Fruit fly (Drosophila melanogaster) whole organism, embryonic: ENCODE data around the gene bol.

Experiments used
- ATbp ChIP-seq: fragments of 200-800 bp; sonication (Bioruptor generic); optimal IDR thresholded peaks from 2 replicates; lab custom pipeline; 2017; ENCODE audit warnings: missing biosample characterization, mild to moderate bottlenecking, missing genetic modification characterization, missing genetic modification reagents
- Adf1 ChIP-seq: fragments of 200-800 bp; sonication (Bioruptor generic); IDR thresholded peaks from 2 replicates; pipeline ENCODE4 v1.3.6; 2022; ENCODE audit warnings: missing biosample characterization, missing genetic modification characterization
- Blimp-1 ChIP-seq: fragments of 200-800 bp; sonication (Bioruptor generic); optimal IDR thresholded peaks from 3 replicates; lab custom pipeline; 2018; ENCODE audit warnings: missing biosample characterization, missing genetic modification characterization, mild to moderate bottlenecking, moderate library complexity, missing genetic modification reagents
- CG11560 ChIP-seq: fragments of 200-800 bp; sonication (Bioruptor generic); IDR thresholded peaks from 3 replicates; pipeline ENCODE4 v1.3.6; 2022; ENCODE audit warnings: missing biosample characterization, missing genetic modification characterization
- CG11695 ChIP-seq: fragments of 200-800 bp; sonication (Bioruptor generic); IDR thresholded peaks from 3 replicates; pipeline ENCODE4 v1.3.6; 2022; ENCODE audit warnings: missing biosample characterization, missing genetic modification characterization
- CG11696 ChIP-seq: fragments of 200-800 bp; sonication (Bioruptor generic); IDR thresholded peaks from 2 replicates; pipeline ENCODE4 v1.3.6; 2022; ENCODE audit warnings: missing biosample characterization, missing genetic modification characterization
- CG12104 ChIP-seq: fragments of 200-800 bp; sonication (Bioruptor generic); optimal IDR thresholded peaks from 3 replicates; lab custom pipeline; 2016; ENCODE audit warnings: missing biosample characterization, missing genetic modification characterization
- CG12659 ChIP-seq: fragments of 200-800 bp; sonication (Bioruptor generic); optimal IDR thresholded peaks from 3 replicates; lab custom pipeline; 2017; ENCODE audit warnings: mild to moderate bottlenecking, missing biosample characterization, missing genetic modification reagents, missing genetic modification characterization
- CG13123 ChIP-seq: fragments of 200-800 bp; sonication (Bioruptor generic); optimal IDR thresholded peaks from 2 replicates; lab custom pipeline; 2016; ENCODE audit warnings: missing biosample characterization, missing genetic modification characterization
- CG14710 ChIP-seq: fragments of 200-800 bp; sonication (Bioruptor generic); optimal IDR thresholded peaks from 3 replicates; lab custom pipeline; 2019; ENCODE audit warnings: missing biosample characterization, mild to moderate bottlenecking, missing genetic modification characterization, moderate library complexity
- CG15011 ChIP-seq: fragments of 200-800 bp; sonication (Bioruptor generic); optimal IDR thresholded peaks from 3 replicates; lab custom pipeline; 2018; ENCODE audit warnings: missing biosample characterization, mild to moderate bottlenecking, missing genetic modification characterization
- CG15514 ChIP-seq: fragments of 200-800 bp; sonication (Bioruptor generic); optimal IDR thresholded peaks from 3 replicates; lab custom pipeline; 2017; ENCODE audit warnings: missing biosample characterization, missing genetic modification characterization, mild to moderate bottlenecking, moderate library complexity, missing genetic modification reagents
- CG15696 ChIP-seq: fragments of 200-800 bp; sonication (Bioruptor generic); optimal IDR thresholded peaks from 2 replicates; lab custom pipeline; 2019; ENCODE audit warnings: missing biosample characterization, mild to moderate bottlenecking, missing genetic modification characterization, moderate library complexity
- CG1603 ChIP-seq: fragments of 200-800 bp; sonication (Bioruptor generic); optimal IDR thresholded peaks from 2 replicates; lab custom pipeline; 2019; ENCODE audit warnings: missing biosample characterization, mild to moderate bottlenecking, missing genetic modification characterization, moderate library complexity
- CG18011 ChIP-seq: fragments of 200-800 bp; sonication (Bioruptor generic); optimal IDR thresholded peaks from 2 replicates; lab custom pipeline; 2017; ENCODE audit warnings: missing biosample characterization, missing genetic modification characterization, mild to moderate bottlenecking, moderate library complexity, missing genotype
- CG18764 ChIP-seq: fragments of 200-800 bp; sonication (Bioruptor generic); optimal IDR thresholded peaks from 3 replicates; lab custom pipeline; 2016; ENCODE audit warnings: missing biosample characterization, missing genetic modification characterization
- CG3163 ChIP-seq: fragments of 200-800 bp; sonication (Bioruptor generic); optimal IDR thresholded peaks from 3 replicates; lab custom pipeline; 2016; ENCODE audit warnings: missing biosample characterization, missing genetic modification characterization
- CG4617 ChIP-seq: fragments of 200-800 bp; sonication (Bioruptor generic); optimal IDR thresholded peaks from 3 replicates; lab custom pipeline; 2016; ENCODE audit warnings: missing biosample characterization, missing genetic modification characterization, borderline replicate concordance
- CG6654 ChIP-seq: fragments of 200-800 bp; sonication (Bioruptor generic); optimal IDR thresholded peaks from 2 replicates; lab custom pipeline; 2017; ENCODE audit warnings: missing biosample characterization, mild to moderate bottlenecking, missing genetic modification characterization
- CG6791 ChIP-seq: fragments of 200-800 bp; sonication (Bioruptor generic); IDR thresholded peaks from 3 replicates; pipeline ENCODE4 v1.3.6; 2022; ENCODE audit warnings: missing biosample characterization, missing genetic modification characterization; ENCODE audit not compliant: partially characterized antibody
- CG8359 ChIP-seq: fragments of 200-800 bp; sonication (Bioruptor generic); optimal IDR thresholded peaks from 2 replicates; lab custom pipeline; 2017; ENCODE audit warnings: missing biosample characterization, mild to moderate bottlenecking, missing genetic modification characterization, borderline replicate concordance
- CG8924 ChIP-seq: fragments of 200-800 bp; optimal IDR thresholded peaks from 3 replicates; lab custom pipeline; 2019; ENCODE audit warnings: missing biosample characterization, mild to moderate bottlenecking, missing genetic modification characterization, moderate library complexity
- CrebB ChIP-seq: fragments of 200-800 bp; sonication (Bioruptor generic); optimal IDR thresholded peaks from 3 replicates; lab custom pipeline; 2018; ENCODE audit warnings: missing biosample characterization, mild to moderate bottlenecking, missing genetic modification characterization
- D19B ChIP-seq: fragments of 200-800 bp; sonication (Bioruptor generic); optimal IDR thresholded peaks from 2 replicates; lab custom pipeline; 2017; ENCODE audit warnings: missing biosample characterization, mild to moderate bottlenecking, missing genetic modification characterization
- Dp ChIP-seq: fragments of 200-800 bp; sonication (Bioruptor generic); optimal IDR thresholded peaks from 2 replicates; lab custom pipeline; 2018; ENCODE audit warnings: missing biosample characterization, mild to moderate bottlenecking, missing genetic modification characterization, moderate library complexity
- E2f1 ChIP-seq: fragments of 200-800 bp; sonication (Bioruptor generic); IDR thresholded peaks from 2 replicates; pipeline ENCODE4 v1.3.6; 2022; ENCODE audit warnings: missing biosample characterization, missing genetic modification characterization
- Ets65A ChIP-seq: fragments of 200-800 bp; sonication (Bioruptor generic); peaks from one replicate; lab custom pipeline; 2016; ENCODE audit warnings: missing biosample characterization, missing genetic modification characterization
- Fer3 ChIP-seq: fragments of 200-800 bp; sonication (Bioruptor generic); optimal IDR thresholded peaks from 2 replicates; lab custom pipeline; 2018; ENCODE audit warnings: missing biosample characterization, mild to moderate bottlenecking, missing genetic modification characterization, moderate library complexity
- MBD-R2 ChIP-seq: fragments of 200-800 bp; sonication (Bioruptor generic); IDR thresholded peaks from 2 replicates; pipeline ENCODE4 v1.3.6; 2022; ENCODE audit warnings: missing biosample characterization, missing genetic modification characterization
- Med ChIP-seq: fragments of 200-800 bp; sonication (Bioruptor generic); peaks from one replicate; lab custom pipeline; 2016; ENCODE audit warnings: missing biosample characterization, missing genetic modification characterization, mild to moderate bottlenecking, inconsistent platforms, moderate library complexity
- Opbp ChIP-seq: fragments of 200-800 bp; sonication (Bioruptor generic); IDR thresholded peaks from 3 replicates; pipeline ENCODE4 v1.3.6; 2022; ENCODE audit warnings: missing biosample characterization, missing genetic modification characterization; ENCODE audit not compliant: partially characterized antibody
- Sox100B ChIP-seq: fragments of 200-800 bp; sonication (Bioruptor generic); optimal IDR thresholded peaks from 3 replicates; lab custom pipeline; 2018; ENCODE audit warnings: missing biosample characterization, mild to moderate bottlenecking, missing genetic modification characterization
- Sox102F ChIP-seq: fragments of 200-800 bp; sonication (Bioruptor generic); optimal IDR thresholded peaks from 2 replicates; lab custom pipeline; 2018; ENCODE audit warnings: missing biosample characterization, mild to moderate bottlenecking, missing genetic modification characterization, moderate library complexity
- Sry-β ChIP-seq: fragments of 200-800 bp; sonication (Bioruptor generic); optimal IDR thresholded peaks from 2 replicates; lab custom pipeline; 2018; ENCODE audit warnings: missing biosample characterization, mild to moderate bottlenecking, missing genetic modification characterization, moderate library complexity
- Taf1 ChIP-seq: fragments of 200-800 bp; sonication (Bioruptor generic); IDR thresholded peaks from 2 replicates; pipeline ENCODE4 v1.3.6; 2022; ENCODE audit warnings: missing biosample characterization, missing genetic modification characterization
- YL-1 ChIP-seq: fragments of 200-800 bp; sonication (Bioruptor generic); optimal IDR thresholded peaks from 3 replicates; lab custom pipeline; 2017; ENCODE audit warnings: missing biosample characterization, mild to moderate bottlenecking, missing genetic modification characterization
- cato ChIP-seq: fragments of 200-800 bp; sonication (Bioruptor generic); optimal IDR thresholded peaks from 2 replicates; lab custom pipeline; 2016; ENCODE audit warnings: missing biosample characterization, missing genetic modification characterization, borderline replicate concordance
- crp ChIP-seq, 2 experiments: fragments of 200-800 bp; sonication (Bioruptor generic); optimal IDR thresholded peaks; 2 replicates in 1 of 2; 3 replicates in 1 of 2; lab custom pipeline; 2017; ENCODE audit warnings: missing biosample characterization in 2 of 2, missing genetic modification characterization in 2 of 2, mild to moderate bottlenecking in 1 of 2, moderate library complexity in 1 of 2
- danr ChIP-seq: fragments of 200-800 bp; sonication (Bioruptor generic); IDR thresholded peaks from 2 replicates; pipeline ENCODE4 v1.3.6; 2022; ENCODE audit warnings: missing biosample characterization, missing genetic modification characterization
- dati ChIP-seq: fragments of 200-800 bp; sonication (Bioruptor generic); IDR thresholded peaks from 2 replicates; pipeline ENCODE4 v1.3.6; 2022; ENCODE audit warnings: missing biosample characterization, missing genetic modification characterization
- gcm ChIP-seq: fragments of 200-800 bp; sonication (Bioruptor generic); optimal IDR thresholded peaks from 2 replicates; lab custom pipeline; 2019; ENCODE audit warnings: missing biosample characterization, mild to moderate bottlenecking, missing genetic modification characterization, moderate library complexity
- gro ChIP-seq: fragments of 200-800 bp; sonication (Bioruptor generic); optimal IDR thresholded peaks from 2 replicates; lab custom pipeline; 2016; ENCODE audit warnings: missing biosample characterization, missing genetic modification characterization
- nerfin-1 ChIP-seq: fragments of 200-800 bp; sonication (Bioruptor generic); optimal IDR thresholded peaks from 3 replicates; lab custom pipeline; 2019; ENCODE audit warnings: missing biosample characterization, mild to moderate bottlenecking, missing genetic modification characterization, moderate library complexity
- org-1 ChIP-seq: fragments of 200-800 bp; sonication (Bioruptor generic); optimal IDR thresholded peaks from 2 replicates; lab custom pipeline; 2017; ENCODE audit warnings: missing biosample characterization, missing genetic modification characterization
- rib ChIP-seq: fragments of 200-800 bp; sonication (Bioruptor generic); IDR thresholded peaks from 2 replicates; pipeline ENCODE4 v1.3.6; 2022; ENCODE audit warnings: missing biosample characterization, missing genetic modification characterization
- sug ChIP-seq: fragments of 200-800 bp; optimal IDR thresholded peaks from 2 replicates; lab custom pipeline; 2019; ENCODE audit warnings: missing biosample characterization, mild to moderate bottlenecking, missing genetic modification characterization, moderate library complexity
- tll ChIP-seq, 2 experiments: fragments of 200-800 bp in 1 of 2; fragments of >200 bp in 1 of 2; sonication (Bioruptor generic) in 1 of 2; optimal IDR thresholded peaks; 2 replicates each; lab custom pipeline; 2017 to 2019; ENCODE audit warnings: missing biosample characterization in 2 of 2, missing genetic modification characterization in 2 of 2, mild to moderate bottlenecking in 1 of 2, moderate library complexity in 1 of 2

bol gene

dm6 chr3L:9128700-9129582, 5.3 kb downstream of the bol start (continued):
- TF ChIP-seq Fer3 (tag; lab: Kevin White, UChicago) (peak; percentile 33), CG8924 (tag; lab: Kevin White, UChicago) (peak; percentile 85), org-1 (peak; percentile 68), CG12659 (peak; percentile 59), CG4617 (peak; percentile 23), CG1603 (peak; percentile 18), CG14710 (tag; lab: Kevin White, UChicago) (peak; percentile 79), gcm (GFP tag; lab: Kevin White, UChicago) (peak; percentile 61), ATbp (GFP tag; lab: Kevin White, UChicago) (peak; percentile 58), CG15011 (GFP tag; lab: Kevin White, UChicago) (peak; percentile 52), Taf1 (GFP tag; lab: Robert Waterston, UW) (no peak), tll (GFP tag; optimal IDR thresholded peaks at IDR 0.05; lab: Kevin White, UChicago) (no peak), CG8359 (GFP tag; lab: Kevin White, UChicago) (peak; percentile 38), CG13123 (GFP tag; lab: Kevin White, UChicago) (no peak), CG18011 (GFP tag; lab: Kevin White, UChicago) (no peak), nerfin-1 (tag; lab: Kevin White, UChicago) (peak; percentile 37), CG11695 (GFP tag; lab: Robert Waterston, UW) (no peak), CG3163 (no peak), Adf1 (peak; percentile 80), YL-1 (GFP tag; lab: Kevin White, UChicago) (no peak), Blimp-1 (GFP tag; lab: Kevin White, UChicago) (peak; percentile 73), CG12104 (GFP tag; lab: Kevin White, UChicago) (peak; percentile 32), D19B (GFP tag; lab: Kevin White, UChicago) (peak; percentile 96), gro (GFP tag; lab: Kevin White, UChicago) (no peak), crp (GFP tag; optimal IDR thresholded peaks at IDR 0.05; lab: Kevin White, UChicago) (peak in 1 of 2 experiments; percentile 3), sug (peak; percentile 20), Med (GFP tag; lab: Kevin White, UChicago) (peak; percentile 59), CG11696 (GFP tag; lab: Robert Waterston, UW) (no peak; the same call in 1 of the 2 replicates), Sox100B (GFP tag; lab: Kevin White, UChicago) (peak; percentile 84), Sry-β (GFP tag; lab: Kevin White, UChicago) (no peak), CG15514 (no peak), Dp (no peak), rib (GFP tag; lab: Robert Waterston, UW) (peak; percentile 48; the same call in 1 of the 2 replicates), Opbp (GFP tag; lab: Robert Waterston, UW) (0 out of 3 replicates have a peak, but pooled peaks have one; percentile 36), cato (GFP tag; lab: Kevin White, UChicago) (peak; percentile 42), E2f1 (GFP tag; lab: Robert Waterston, UW) (peak; percentile 23; the same call in 1 of the 2 replicates), dati (GFP tag; lab: Robert Waterston, UW) (no peak), CG15696 (peak; percentile 47), Ets65A (GFP tag; lab: Kevin White, UChicago) (no peak), CrebB (tag; lab: Kevin White, UChicago) (no peak), CG11560 (tag; lab: Robert Waterston, UW) (no peak), CG18764 (GFP tag; lab: Kevin White, UChicago) (no peak), danr (GFP tag; lab: Robert Waterston, UW) (no peak), Sox102F (GFP tag; lab: Kevin White, UChicago) (peak; percentile 81), CG6791 (GFP tag; lab: Robert Waterston, UW) (no peak), MBD-R2 (no peak), CG6654 (GFP tag; lab: Kevin White, UChicago) (no peak)
